Worm (Caenorhabditis elegans): ENCODE results near the gene F19G12.9.

The F19G12.9 gene

DNA sequence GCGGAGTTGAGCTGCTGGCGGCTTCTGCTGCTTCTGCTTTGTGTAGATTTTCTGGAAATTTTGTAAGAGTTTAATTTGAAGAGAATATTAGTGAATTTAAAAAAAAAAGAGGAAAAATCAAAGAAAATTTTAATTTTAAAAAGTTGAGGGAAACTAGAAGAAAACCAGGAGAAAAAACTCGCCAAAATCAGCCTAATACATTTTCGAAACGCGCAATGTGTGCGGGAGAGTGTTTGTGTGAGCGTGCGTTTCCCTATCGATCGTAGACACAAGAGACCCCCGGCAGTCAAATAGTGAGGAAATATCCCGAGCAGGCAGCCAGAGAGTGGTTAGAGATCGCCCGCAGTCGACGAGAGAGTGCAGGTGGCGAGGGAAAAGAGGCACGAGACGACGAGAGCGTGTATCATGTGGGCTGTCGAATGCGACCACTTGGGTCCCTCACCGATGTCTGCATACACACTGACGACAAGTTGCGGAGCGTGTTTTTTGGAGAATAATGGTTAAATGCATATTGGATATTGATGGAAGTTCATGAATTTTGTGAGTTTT is 27.7 kb downstream of the F19G12.9 start, which contains the start of gene zfp-3 (continued):
- TF ChIP-seq blmp-1 (tag; optimal IDR thresholded peaks at IDR 0.05; ENCODE audit: insufficient read depth) (peak; percentile 84), zag-1 (tag; optimal IDR thresholded peaks at IDR 0.05) (peak; percentile 92), lin-13 (GFP tag; optimal IDR thresholded peaks at IDR 0.05) (peak; percentile 86), skn-1 (tag; optimal IDR thresholded peaks at IDR 0.05) (peak; percentile 66), unc-55 (GFP tag; optimal IDR thresholded peaks at IDR 0.05) (peak; percentile 97), gmeb-1 (tag; optimal IDR thresholded peaks at IDR 0.05) (peak; percentile 85), dmd-4 (tag; optimal IDR thresholded peaks at IDR 0.05) (no peak), egl-27 (tag; optimal IDR thresholded peaks at IDR 0.05) (peak; percentile 94), ztf-1 (GFP tag; conservative IDR thresholded peaks at IDR 0.05) (no peak), ceh-82 (tag; optimal IDR thresholded peaks at IDR 0.05) (no peak), fos-1 (tag; optimal IDR thresholded peaks at IDR 0.05) (peak; percentile 97), ZK546.5 (tag; optimal IDR thresholded peaks at IDR 0.05) (peak; percentile 69), nhr-25 (tag; optimal IDR thresholded peaks at IDR 0.05) (peak; percentile 96), alr-1 (tag; optimal IDR thresholded peaks at IDR 0.05) (no peak), R02D3.7 (tag; optimal IDR thresholded peaks at IDR 0.05) (peak; percentile 12), ama-1 (optimal IDR thresholded peaks at IDR 0.05) (peak; percentile 62)

DNA sequence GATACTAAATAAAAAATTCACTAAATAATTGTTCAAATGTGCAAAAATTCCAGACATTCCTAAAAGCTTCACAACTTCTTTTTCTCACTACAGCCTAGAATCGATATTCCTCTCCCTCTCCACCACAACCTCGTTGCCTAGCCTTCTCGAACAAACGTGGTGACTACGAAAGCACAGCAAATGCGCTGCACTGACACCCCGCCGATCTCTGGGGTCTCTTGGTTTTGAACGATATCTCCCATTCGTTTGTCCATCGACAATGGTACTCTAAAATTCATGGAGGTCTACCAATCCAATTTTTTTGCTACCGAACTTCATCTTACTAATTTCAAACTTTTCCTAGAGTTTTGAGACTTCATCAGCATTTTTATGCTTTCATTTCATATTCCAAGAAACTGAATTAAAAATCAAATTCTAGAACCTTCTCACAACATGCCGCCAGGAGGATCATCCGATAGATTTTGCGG is 31.4 kb downstream of the F19G12.9 start, which contains the start of gene W05H7.1:
W05H7.1 (plus strand) TSS at position 417 of the 467 bp plus-strand sequence.
- TF ChIP-seq ZK546.5 (tag; optimal IDR thresholded peaks at IDR 0.05) (no peak), unc-55 (GFP tag; optimal IDR thresholded peaks at IDR 0.05) (peak; percentile 72), nhr-21 (tag; optimal IDR thresholded peaks at IDR 0.05) (no peak), fos-1 (tag; optimal IDR thresholded peaks at IDR 0.05) (peak; percentile 18), unc-62 (GFP tag; optimal IDR thresholded peaks at IDR 0.05) (no peak), crh-2 (tag; optimal IDR thresholded peaks at IDR 0.05) (peak; percentile 51), zag-1 (tag; optimal IDR thresholded peaks at IDR 0.05) (no peak), aly-2 (tag; optimal IDR thresholded peaks at IDR 0.05) (no peak), egl-27 (tag; optimal IDR thresholded peaks at IDR 0.05) (no peak), lin-39 (tag; optimal IDR thresholded peaks at IDR 0.05) (no peak), alr-1 (tag; optimal IDR thresholded peaks at IDR 0.05) (no peak), skn-1 (tag; optimal IDR thresholded peaks at IDR 0.05) (no peak), C34F6.9 (tag; optimal IDR thresholded peaks at IDR 0.05) (peak; percentile 60), dmd-4 (tag; optimal IDR thresholded peaks at IDR 0.05) (no peak), nhr-10 (tag; optimal IDR thresholded peaks at IDR 0.05) (no peak), sem-4 (tag; optimal IDR thresholded peaks at IDR 0.05) (no peak), blmp-1 (tag; optimal IDR thresholded peaks at IDR 0.05; ENCODE audit: insufficient read depth) (no peak), nhr-25 (tag; optimal IDR thresholded peaks at IDR 0.05) (peak; percentile 38), sma-9 (GFP tag; optimal IDR thresholded peaks at IDR 0.05) (peak; percentile 28), sma-9 (tag; optimal IDR thresholded peaks at IDR 0.05) (no peak), ztf-11 (tag; optimal IDR thresholded peaks at IDR 0.05) (no peak), lin-13 (GFP tag; optimal IDR thresholded peaks at IDR 0.05) (peak; percentile 14), mab-5 (tag; optimal IDR thresholded peaks at IDR 0.05) (no peak), lsy-2 (tag; optimal IDR thresholded peaks at IDR 0.05) (peak in 1 of 2 experiments; percentile 51), ztf-1 (GFP tag; conservative IDR thresholded peaks at IDR 0.05) (no peak), elt-1 (tag; optimal IDR thresholded peaks at IDR 0.05) (no peak), peb-1 (tag; optimal IDR thresholded peaks at IDR 0.05) (no peak), gmeb-1 (tag; optimal IDR thresholded peaks at IDR 0.05) (no peak), nhr-12 (tag; optimal IDR thresholded peaks at IDR 0.05) (no peak), F13H6.1 (tag; optimal IDR thresholded peaks at IDR 0.05) (peak; percentile 37), nhr-77 (tag; optimal IDR thresholded peaks at IDR 0.05) (no peak), lin-11 (tag; optimal IDR thresholded peaks at IDR 0.05) (peak; percentile 41), nhr-6 (tag; optimal IDR thresholded peaks at IDR 0.05) (no peak), snpc-4 (tag; optimal IDR thresholded peaks at IDR 0.05) (no peak), Y55F3AM.14 (GFP tag; optimal IDR thresholded peaks at IDR 0.05) (no peak), sma-3 (GFP tag; optimal IDR thresholded peaks at IDR 0.05) (peak; percentile 3), ceh-16 (tag; optimal IDR thresholded peaks at IDR 0.05) (no peak), mdl-1 (tag; optimal IDR thresholded peaks at IDR 0.05) (peak in 1 of 2 experiments; percentile 22), nhr-11 (tag; optimal IDR thresholded peaks at IDR 0.05) (no peak), nhr-237 (tag; optimal IDR thresholded peaks at IDR 0.05) (no peak), R02D3.7 (tag; optimal IDR thresholded peaks at IDR 0.05) (no peak), ceh-82 (tag; optimal IDR thresholded peaks at IDR 0.05) (no peak), nhr-129 (tag; optimal IDR thresholded peaks at IDR 0.05) (peak; percentile 70), unc-39 (tag; optimal IDR thresholded peaks at IDR 0.05) (no peak), mbf-1 (tag; optimal IDR thresholded peaks at IDR 0.05) (no peak), nhr-23 (tag; optimal IDR thresholded peaks at IDR 0.05) (no peak), ztf-4 (tag; optimal IDR thresholded peaks at IDR 0.05) (no peak), elt-3 (tag; optimal IDR thresholded peaks at IDR 0.05) (no peak), ama-1 (optimal IDR thresholded peaks at IDR 0.05) (no peak)

Measured in whole organism, L2 larva.